Worm (Caenorhabditis elegans): Measurements from ENCODE around the gene F13H8.1.
A peak's percentile ranks its signal among the peaks of the same experiment; 100 is the strongest.

F13H8.1 gene

DNA sequence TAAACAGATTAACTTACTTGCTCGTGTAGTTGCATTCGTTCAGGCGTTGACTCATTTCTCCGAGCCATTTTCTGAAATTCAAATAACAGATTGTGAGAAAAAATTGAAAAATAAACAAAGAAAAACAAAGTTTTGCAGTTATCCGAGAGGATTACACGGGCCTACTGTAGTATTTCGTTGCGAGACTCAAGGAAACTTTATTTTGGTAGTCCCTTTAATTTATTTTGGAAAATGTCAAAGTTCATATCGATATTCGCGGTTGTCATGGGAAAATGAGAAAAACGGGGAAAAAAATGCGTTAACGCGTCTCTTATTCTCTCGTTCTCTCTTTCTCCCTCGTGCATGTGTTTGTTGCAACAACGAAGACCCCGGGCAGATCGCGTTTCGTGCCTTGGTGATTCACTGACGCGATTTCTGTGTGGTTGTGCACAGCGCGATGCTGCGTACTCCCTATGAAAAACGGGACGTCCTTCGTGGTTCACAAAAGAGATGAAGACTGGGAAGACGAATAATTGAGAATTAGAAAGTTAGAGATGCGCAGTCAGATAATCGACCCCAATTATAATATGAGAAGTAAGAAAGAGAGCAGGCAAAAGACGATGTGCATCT is 48.1 kb downstream of the F13H8.1 start, which contains the start of gene set-4 (continued):
- TF ChIP-seq aptf-2 (GFP tag; conservative IDR thresholded peaks at IDR 0.05) (no peak), let-526 (GFP tag; IDR thresholded peaks at IDR 0.05) (0 out of 2 replicates have a peak, but pooled peaks have one; percentile 51), lin-26 (GFP tag; IDR thresholded peaks at IDR 0.05) (no peak), ztf-25 (GFP tag; IDR thresholded peaks at IDR 0.05) (no peak), hmg-1.2 (GFP tag; IDR thresholded peaks at IDR 0.05) (peak; percentile 68), rcor-1 (GFP tag; IDR thresholded peaks at IDR 0.05) (peak; percentile 79), nfyb-1 (GFP tag; IDR thresholded peaks at IDR 0.05) (peak; percentile 91), hlh-12 (tag; optimal IDR thresholded peaks at IDR 0.05) (no peak), cebp-1 (GFP tag; IDR thresholded peaks at IDR 0.05) (0 out of 2 replicates have a peak, but pooled peaks have one; percentile 24), cebp-1 (tag; optimal IDR thresholded peaks at IDR 0.05) (peak; percentile 88), F22D6.2 (tag; optimal IDR thresholded peaks at IDR 0.05) (peak; percentile 44), Y53G8AR.9 (GFP tag; conservative IDR thresholded peaks at IDR 0.05) (peak; percentile 82), xnd-1 (tag; optimal IDR thresholded peaks at IDR 0.05) (peak; percentile 62), K12H6.12 (tag; optimal IDR thresholded peaks at IDR 0.05) (peak; percentile 87), F52B5.7 (tag; optimal IDR thresholded peaks at IDR 0.05) (no peak), lin-54 (GFP tag; optimal IDR thresholded peaks at IDR 0.05) (peak; percentile 78), F37B4.10 (GFP tag; IDR thresholded peaks at IDR 0.05) (no peak), snpc-1.1 (tag; optimal IDR thresholded peaks at IDR 0.05; ENCODE audit: insufficient read depth) (no peak), repo-1 (tag; optimal IDR thresholded peaks at IDR 0.05) (peak; percentile 73), unc-130 (GFP tag; optimal IDR thresholded peaks at IDR 0.05) (peak; percentile 2), ztf-26 (tag; optimal IDR thresholded peaks at IDR 0.05) (peak; percentile 85), F23B12.7 (tag; optimal IDR thresholded peaks at IDR 0.05; ENCODE audit: insufficient read depth) (peak; percentile 85), pha-4 (tag; optimal IDR thresholded peaks at IDR 0.05) (no peak), die-1 (tag; optimal IDR thresholded peaks at IDR 0.05) (no peak), atf-7 (tag; optimal IDR thresholded peaks at IDR 0.05) (peak; percentile 77), snpc-4 (GFP tag; optimal IDR thresholded peaks at IDR 0.05) (peak; percentile 4), snpc-4 (tag; optimal IDR thresholded peaks at IDR 0.05) (peak; percentile 6 to 81 (median 64)), rec-8 (tag; optimal IDR thresholded peaks at IDR 0.05) (no peak), F57C9.4 (tag; optimal IDR thresholded peaks at IDR 0.05) (no peak), D2030.7 (GFP tag; IDR thresholded peaks at IDR 0.05) (no peak), dpff-1 (tag; optimal IDR thresholded peaks at IDR 0.05) (no peak), madf-8 (GFP tag; conservative IDR thresholded peaks at IDR 0.05) (peak; percentile 30; the same call in 1 of the 2 replicates), nfya-2 (GFP tag; IDR thresholded peaks at IDR 0.05) (no peak), mcd-1 (GFP tag; IDR thresholded peaks at IDR 0.05) (peak; percentile 92), ceh-27 (GFP tag; optimal IDR thresholded peaks at IDR 0.05) (peak; percentile 87), ztf-22 (GFP tag; optimal IDR thresholded peaks at IDR 0.05) (no peak), attf-6 (GFP tag; IDR thresholded peaks at IDR 0.05) (no peak), hrde-1 (tag; optimal IDR thresholded peaks at IDR 0.05; ENCODE audit: borderline replicate concordance) (no peak), snpc-3.4 (tag; optimal IDR thresholded peaks at IDR 0.05) (no peak), dpl-1 (GFP tag; optimal IDR thresholded peaks at IDR 0.05) (peak; percentile 55), F57A8.1 (GFP tag; optimal IDR thresholded peaks at IDR 0.05) (no peak), B0336.3 (GFP tag; IDR thresholded peaks at IDR 0.05) (peak; percentile 89)
